Worm (Caenorhabditis elegans) whole organism, L4/young adult: ENCODE results near the gene F48B9.1.

ENCODE experiments used
- W03F9.2 ChIP-seq: fragments of 150-350 bp; optimal IDR thresholded peaks from 2 replicates; lab custom pipeline; 2014; ENCODE audit warnings: missing biosample characterization, missing genetic modification characterization
- dao-5 ChIP-seq: sonication (generic microtip); optimal IDR thresholded peaks from 2 replicates; lab custom pipeline; 2016; ENCODE audit warnings: missing genotype, missing genetic modification characterization, moderate library complexity, missing compliant biosample characterization
- him-1 ChIP-seq: sonication (generic microtip); optimal IDR thresholded peaks from 2 replicates; lab custom pipeline; 2016; ENCODE audit warnings: missing genotype, missing genetic modification reagents, missing genetic modification characterization, missing compliant biosample characterization

DNA sequence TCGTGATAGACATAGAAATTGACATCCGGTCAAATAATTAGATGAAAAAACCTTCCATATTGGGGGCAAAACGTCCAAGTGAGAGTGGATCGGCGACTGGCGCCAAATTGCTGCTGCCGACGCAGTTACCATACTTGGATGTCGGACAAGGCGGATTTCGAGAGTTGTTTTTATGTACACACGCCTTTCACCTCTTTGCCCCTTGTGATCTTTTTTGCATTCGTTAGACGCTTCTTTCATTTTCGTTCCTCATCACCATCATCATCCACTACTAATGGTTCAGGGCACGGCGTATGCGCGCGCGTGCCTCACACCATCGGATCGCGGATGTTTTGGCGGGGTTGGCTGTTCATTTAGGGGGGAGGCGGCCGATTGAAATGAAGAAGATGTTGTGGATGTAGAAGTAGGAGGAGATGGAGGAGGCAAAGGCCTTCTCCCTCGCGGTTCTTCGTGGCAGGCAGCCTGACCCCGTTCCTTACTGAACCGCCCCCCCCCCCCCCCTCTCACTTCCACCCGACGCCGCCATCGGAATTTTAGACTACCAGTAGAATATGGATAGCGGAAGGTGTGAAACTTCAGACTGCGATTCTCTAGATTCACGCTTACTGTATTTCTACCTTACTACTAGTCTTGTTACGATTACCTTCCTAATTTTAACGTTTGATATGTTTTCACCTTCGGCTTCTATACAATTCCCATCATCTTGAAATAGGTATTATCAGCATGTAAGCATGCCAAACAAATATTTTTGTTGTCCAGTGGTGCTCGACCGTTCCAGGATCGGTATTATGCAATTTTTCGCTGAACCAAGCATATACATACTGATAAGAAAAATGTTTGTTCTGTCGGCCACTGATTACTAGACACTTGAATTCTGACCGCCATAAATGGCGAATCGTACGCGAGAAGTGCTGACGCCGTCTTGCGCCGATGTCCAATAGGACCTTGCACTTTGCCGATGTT lies 33.0 kb downstream of the F48B9.1 start:
- no peak for TF ChIP-seq dao-5 (tag; lab: Kevin White, UChicago)
- no peak for TF ChIP-seq W03F9.2
- no peak for TF ChIP-seq him-1 (tag; lab: Kevin White, UChicago)
